Fruit fly (Drosophila melanogaster) whole organism, embryonic: ENCODE results near the gene mop.

Source experiments
- ATbp ChIP-seq: fragments of 200-800 bp; sonication (Bioruptor generic); optimal IDR thresholded peaks from 2 replicates; lab custom pipeline; 2017; ENCODE audit warnings: missing biosample characterization, mild to moderate bottlenecking, missing genetic modification characterization, missing genetic modification reagents
- CG10979 ChIP-seq: fragments of 200-800 bp; sonication (Bioruptor generic); optimal IDR thresholded peaks from 2 replicates; lab custom pipeline; 2018; ENCODE audit warnings: missing biosample characterization, mild to moderate bottlenecking, missing genetic modification characterization, moderate library complexity
- CG11093 ChIP-seq: fragments of 200-800 bp; sonication (Bioruptor generic); IDR thresholded peaks from 3 replicates; pipeline ENCODE4 v1.3.6; 2022; ENCODE audit warnings: missing biosample characterization, missing genetic modification characterization
- CG11398 ChIP-seq: fragments of 200-800 bp; sonication (Bioruptor generic); optimal IDR thresholded peaks from 2 replicates; lab custom pipeline; 2016; ENCODE audit warnings: missing biosample characterization, missing genetic modification characterization
- CG12155 ChIP-seq: fragments of 200-800 bp; sonication (Bioruptor generic); optimal IDR thresholded peaks from 3 replicates; lab custom pipeline; 2016; ENCODE audit warnings: missing biosample characterization, missing genetic modification characterization
- CG12219 ChIP-seq: fragments of 200-800 bp; sonication (Bioruptor generic); optimal IDR thresholded peaks from 3 replicates; lab custom pipeline; 2018; ENCODE audit warnings: missing biosample characterization, mild to moderate bottlenecking, missing genetic modification characterization
- CG12942 ChIP-seq: fragments of 200-800 bp; sonication (Bioruptor generic); optimal IDR thresholded peaks from 3 replicates; lab custom pipeline; 2016; ENCODE audit warnings: missing biosample characterization, missing genetic modification characterization
- CG13624 ChIP-seq: fragments of 200-800 bp; sonication (Bioruptor generic); optimal IDR thresholded peaks from 2 replicates; lab custom pipeline; 2016; ENCODE audit warnings: missing biosample characterization, missing genetic modification characterization
- CG17361 ChIP-seq: fragments of 200-800 bp; sonication (Bioruptor generic); IDR thresholded peaks from 3 replicates; pipeline ENCODE4 v1.3.6; 2022; ENCODE audit warnings: missing biosample characterization, missing genetic modification characterization
- CG1832 ChIP-seq: fragments of 200-800 bp; sonication (Bioruptor generic); optimal IDR thresholded peaks from 2 replicates; lab custom pipeline; 2017; ENCODE audit warnings: missing biosample characterization, mild to moderate bottlenecking, missing genetic modification characterization, inconsistent platforms
- CG18476 ChIP-seq: fragments of 200-800 bp; sonication (Bioruptor generic); optimal IDR thresholded peaks from 2 replicates; lab custom pipeline; 2016; ENCODE audit warnings: missing biosample characterization, mild to moderate bottlenecking, missing genetic modification characterization
- CG3065 ChIP-seq: fragments of 200-800 bp; sonication (Bioruptor generic); optimal IDR thresholded peaks from 2 replicates; lab custom pipeline; 2016; ENCODE audit warnings: missing biosample characterization, missing genetic modification characterization
- CG31224 ChIP-seq: fragments of 200-800 bp; sonication (Bioruptor generic); IDR thresholded peaks from 2 replicates; pipeline ENCODE4 v1.3.6; 2022; ENCODE audit warnings: missing biosample characterization, missing genetic modification characterization
- CG31365 ChIP-seq: fragments of 200-800 bp; sonication (Bioruptor generic); optimal IDR thresholded peaks from 2 replicates; lab custom pipeline; 2018; ENCODE audit warnings: missing biosample characterization, mild to moderate bottlenecking, missing genetic modification characterization
- CG3163 ChIP-seq: fragments of 200-800 bp; sonication (Bioruptor generic); optimal IDR thresholded peaks from 3 replicates; lab custom pipeline; 2016; ENCODE audit warnings: missing biosample characterization, missing genetic modification characterization
- CG3838 ChIP-seq: fragments of 200-800 bp; sonication (Bioruptor generic); optimal IDR thresholded peaks from 3 replicates; lab custom pipeline; 2016; ENCODE audit warnings: missing biosample characterization, missing genetic modification characterization
- CG7987 ChIP-seq: fragments of 200-800 bp; sonication (Bioruptor generic); optimal IDR thresholded peaks from 2 replicates; lab custom pipeline; 2018; ENCODE audit warnings: missing biosample characterization, mild to moderate bottlenecking, missing genetic modification characterization, moderate library complexity
- CG8281 ChIP-seq: fragments of 200-800 bp; sonication (Bioruptor generic); optimal IDR thresholded peaks from 2 replicates; lab custom pipeline; 2018; ENCODE audit warnings: missing biosample characterization, mild to moderate bottlenecking, missing genetic modification characterization, moderate library complexity
- CG9876 ChIP-seq: fragments of 200-800 bp; sonication (Bioruptor generic); optimal IDR thresholded peaks from 2 replicates; lab custom pipeline; 2016; ENCODE audit warnings: missing biosample characterization, missing genetic modification characterization
- CTCF ChIP-seq: fragments of 200-800 bp; sonication (Bioruptor generic); optimal IDR thresholded peaks from 2 replicates; lab custom pipeline; 2017; ENCODE audit warnings: missing biosample characterization, mild to moderate bottlenecking, missing genetic modification characterization, moderate library complexity
- D19B ChIP-seq: fragments of 200-800 bp; sonication (Bioruptor generic); optimal IDR thresholded peaks from 2 replicates; lab custom pipeline; 2017; ENCODE audit warnings: missing biosample characterization, mild to moderate bottlenecking, missing genetic modification characterization
- E2f2 ChIP-seq: fragments of 200-800 bp; sonication (Bioruptor generic); IDR thresholded peaks from 2 replicates; pipeline ENCODE4 v1.3.6; 2022; ENCODE audit warnings: missing biosample characterization, missing genetic modification characterization
- ERR ChIP-seq: fragments of 200-800 bp; sonication (Bioruptor generic); optimal IDR thresholded peaks from 2 replicates; lab custom pipeline; 2016; ENCODE audit warnings: missing biosample characterization, missing genetic modification characterization
- H15 ChIP-seq: fragments of 200-800 bp; sonication (Bioruptor generic); IDR thresholded peaks from 3 replicates; pipeline ENCODE4 v1.3.6; 2022; ENCODE audit warnings: missing biosample characterization, missing genetic modification characterization
- Max ChIP-seq: fragments of 200-800 bp; sonication (Bioruptor generic); optimal IDR thresholded peaks from 2 replicates; lab custom pipeline; 2016; ENCODE audit warnings: missing biosample characterization, mild to moderate bottlenecking, missing genetic modification characterization
- Myb ChIP-seq: fragments of 200-800 bp; sonication (Bioruptor generic); optimal IDR thresholded peaks from 2 replicates; lab custom pipeline; 2016; ENCODE audit warnings: missing biosample characterization, missing genetic modification characterization
- Nf-YC ChIP-seq: fragments of 200-800 bp; optimal IDR thresholded peaks from 3 replicates; lab custom pipeline; 2019; ENCODE audit warnings: missing biosample characterization, mild to moderate bottlenecking, missing genetic modification characterization, moderate library complexity
- Scr ChIP-seq: fragments of 200-800 bp; sonication (Bioruptor generic); IDR thresholded peaks from 2 replicates; pipeline ENCODE4 v1.3.6; 2022; ENCODE audit warnings: missing biosample characterization, missing genetic modification characterization; ENCODE audit not compliant: partially characterized antibody
- Sox102F ChIP-seq: fragments of 200-800 bp; sonication (Bioruptor generic); optimal IDR thresholded peaks from 2 replicates; lab custom pipeline; 2018; ENCODE audit warnings: missing biosample characterization, mild to moderate bottlenecking, missing genetic modification characterization, moderate library complexity
- Sry-δ ChIP-seq: fragments of 200-800 bp; sonication (Bioruptor generic); optimal IDR thresholded peaks from 2 replicates; lab custom pipeline; 2016; ENCODE audit warnings: missing biosample characterization, missing genetic modification characterization
- YL-1 ChIP-seq: fragments of 200-800 bp; sonication (Bioruptor generic); optimal IDR thresholded peaks from 3 replicates; lab custom pipeline; 2017; ENCODE audit warnings: missing biosample characterization, mild to moderate bottlenecking, missing genetic modification characterization
- abd-A ChIP-seq: fragments of 200-800 bp; sonication (Bioruptor generic); optimal IDR thresholded peaks from 3 replicates; lab custom pipeline; 2019; ENCODE audit warnings: missing biosample characterization, mild to moderate bottlenecking, missing genetic modification characterization, moderate library complexity
- ara ChIP-seq: fragments of 200-800 bp; sonication (Bioruptor generic); IDR thresholded peaks from 2 replicates; pipeline ENCODE4 v1.3.6; 2022; ENCODE audit warnings: missing biosample characterization, missing genetic modification characterization
- ase ChIP-seq: fragments of 200-800 bp; sonication (Bioruptor generic); IDR thresholded peaks from 3 replicates; pipeline ENCODE4 v1.3.6; 2022; ENCODE audit warnings: missing biosample characterization, missing genetic modification characterization
- ash1 ChIP-seq: fragments of 200-800 bp; sonication (Bioruptor generic); optimal IDR thresholded peaks from 2 replicates; lab custom pipeline; 2018; ENCODE audit warnings: missing biosample characterization, mild to moderate bottlenecking, missing genetic modification characterization
- ato ChIP-seq: fragments of 200-800 bp; sonication (Bioruptor generic); IDR thresholded peaks from 2 replicates; pipeline ENCODE4 v1.3.6; 2022; ENCODE audit warnings: missing biosample characterization, missing genetic modification characterization; ENCODE audit not compliant: partially characterized antibody
- cad ChIP-seq: fragments of >200 bp; optimal IDR thresholded peaks from 2 replicates; lab custom pipeline; 2017; ENCODE audit warnings: missing biosample characterization, missing genetic modification characterization
- chinmo ChIP-seq: fragments of 200-800 bp; sonication (Bioruptor generic); IDR thresholded peaks from 4 replicates; pipeline ENCODE4 v1.3.6; 2022; ENCODE audit warnings: missing biosample characterization, missing genetic modification characterization; ENCODE audit not compliant: partially characterized antibody
- ci ChIP-seq: fragments of 200-800 bp; sonication (Bioruptor generic); IDR thresholded peaks from 3 replicates; pipeline ENCODE4 v1.3.6; 2022; ENCODE audit warnings: missing biosample characterization, missing genetic modification characterization
- crol ChIP-seq: fragments of 200-800 bp; sonication (Bioruptor generic); IDR thresholded peaks from 2 replicates; pipeline ENCODE4 v1.3.6; 2022; ENCODE audit warnings: missing biosample characterization, missing genetic modification characterization
- cwo ChIP-seq: fragments of 200-800 bp; sonication (Bioruptor generic); optimal IDR thresholded peaks from 3 replicates; lab custom pipeline; 2017; ENCODE audit warnings: missing biosample characterization, missing genetic modification characterization, mild to moderate bottlenecking, moderate library complexity, missing genetic modification reagents
- jigr1 ChIP-seq: fragments of 200-800 bp; sonication (Bioruptor generic); IDR thresholded peaks from 3 replicates; pipeline ENCODE4 v1.3.6; 2022; ENCODE audit warnings: missing biosample characterization, missing genetic modification characterization
- jing ChIP-seq: fragments of 200-800 bp; sonication (Bioruptor generic); optimal IDR thresholded peaks from 2 replicates; lab custom pipeline; 2018; ENCODE audit warnings: missing biosample characterization, mild to moderate bottlenecking, missing genetic modification characterization
- jumu ChIP-seq: fragments of 200-800 bp; sonication (Bioruptor generic); optimal IDR thresholded peaks from 3 replicates; lab custom pipeline; 2016; ENCODE audit warnings: missing biosample characterization, missing genetic modification characterization
- lola ChIP-seq, 3 experiments: fragments of >200 bp in 2 of 3; fragments of 200-800 bp in 1 of 3; sonication (Bioruptor generic) in 1 of 3; optimal IDR thresholded peaks; 2 replicates each; lab custom pipeline; 2017 to 2019; ENCODE audit warnings: missing biosample characterization in 3 of 3, missing genetic modification characterization in 3 of 3, mild to moderate bottlenecking in 1 of 3, moderate library complexity in 1 of 3
- odd ChIP-seq: fragments of 200-800 bp; sonication (Bioruptor generic); optimal IDR thresholded peaks from 2 replicates; lab custom pipeline; 2017; ENCODE audit warnings: missing biosample characterization, mild to moderate bottlenecking, missing genetic modification characterization
- sens ChIP-seq: fragments of 200-800 bp; sonication (Bioruptor generic); peaks from one replicate; lab custom pipeline; 2016; ENCODE audit warnings: missing biosample characterization, missing genetic modification characterization
- sr ChIP-seq: fragments of 200-800 bp; sonication (Bioruptor generic); IDR thresholded peaks from 3 replicates; pipeline ENCODE4 v1.3.6; 2022; ENCODE audit warnings: missing biosample characterization, missing genetic modification characterization
- vvl ChIP-seq: fragments of 200-800 bp; sonication (Bioruptor generic); IDR thresholded peaks from 2 replicates; pipeline ENCODE4 v1.3.6; 2022; ENCODE audit warnings: missing biosample characterization, missing genetic modification characterization
- z ChIP-seq: fragments of 200-800 bp; sonication (Bioruptor generic); IDR thresholded peaks from 3 replicates; pipeline ENCODE4 v1.3.6; 2022; ENCODE audit warnings: missing biosample characterization, missing genetic modification characterization

mop gene

dm6 chr3L:14801854-14802616, 26.1 kb upstream of the mop start, which contains the start of gene NHP2 (continued):
- TF ChIP-seq ATbp (GFP tag; lab: Kevin White, UChicago) (peak; percentile 80), CG7987 (GFP tag; lab: Kevin White, UChicago) (peak; percentile 31), ci (GFP tag; lab: Robert Waterston, UW) (peak; percentile 93), crol (no peak), sens (GFP tag; lab: Kevin White, UChicago) (peak; percentile 89), CTCF (GFP tag; lab: Kevin White, UChicago) (peak; percentile 68), Max (GFP tag; lab: Kevin White, UChicago) (peak; percentile 97), CG31224 (GFP tag; lab: Robert Waterston, UW) (peak; percentile 81), CG3065 (peak; percentile 19), CG3163 (GFP tag; lab: Kevin White, UChicago) (no peak), z (peak; percentile 50; the same call in 1 of the 3 replicates), abd-A (tag; lab: Kevin White, UChicago) (no peak), ase (GFP tag; lab: Robert Waterston, UW) (peak; percentile 84), CG12155 (peak; percentile 72), CG9876 (no peak), sr (GFP tag; lab: Robert Waterston, UW) (no peak; the same call in 1 of the 3 replicates), YL-1 (peak; percentile 95), cad (no peak), CG3838 (GFP tag; lab: Kevin White, UChicago) (peak; percentile 64), Sox102F (GFP tag; lab: Kevin White, UChicago) (no peak), Nf-YC (no peak), chinmo (0 out of 4 replicates have a peak, but pooled peaks have one; percentile 63), jing (GFP tag; lab: Kevin White, UChicago) (peak; percentile 62), lola (GFP tag; optimal IDR thresholded peaks at IDR 0.05; lab: Kevin White, UChicago) (peak in 1 of 3 experiments; percentile 66), CG17361 (peak; percentile 80), ash1 (GFP tag; lab: Kevin White, UChicago) (no peak), CG31365 (peak; percentile 36), cwo (GFP tag; lab: Kevin White, UChicago) (peak; percentile 86), ERR (GFP tag; lab: Kevin White, UChicago) (no peak), CG1832 (GFP tag; lab: Kevin White, UChicago) (no peak), E2f2 (peak; percentile 68), CG12219 (GFP tag; lab: Kevin White, UChicago) (peak; percentile 76), CG11398 (GFP tag; lab: Kevin White, UChicago) (no peak), ara (GFP tag; lab: Robert Waterston, UW) (peak; percentile 72; the same call in 1 of the 2 replicates), Sry-δ (GFP tag; lab: Kevin White, UChicago) (peak; percentile 7), jigr1 (no peak), CG8281 (tag; lab: Kevin White, UChicago) (no peak), ato (GFP tag; lab: Robert Waterston, UW) (no peak), CG10979 (peak; percentile 83), jumu (no peak), Myb (peak; percentile 73), odd (no peak), vvl (GFP tag; lab: Robert Waterston, UW) (peak; percentile 94), Scr (peak; percentile 48), D19B (GFP tag; lab: Kevin White, UChicago) (peak; percentile 73), CG18476 (GFP tag; lab: Kevin White, UChicago) (peak; percentile 75), CG12942 (GFP tag; lab: Kevin White, UChicago) (peak; percentile 67), CG13624 (GFP tag; lab: Kevin White, UChicago) (peak; percentile 49), H15 (GFP tag; lab: Robert Waterston, UW) (no peak; the same call in 1 of the 3 replicates), CG11093 (GFP tag; lab: Robert Waterston, UW) (peak; percentile 42; the same call in 2 of the 3 replicates)
